Worm (Caenorhabditis elegans): ENCODE data around the gene C27F2.10.

ce11 chrIII:4987666-4988065 is 968 bp upstream of the C27F2.10 start:
- TF ChIP-seq ama-1 (optimal IDR thresholded peaks at IDR 0.05) = no peak
- TF ChIP-seq ztf-11 (tag; optimal IDR thresholded peaks at IDR 0.05) = no peak
- TF ChIP-seq pha-4 (tag; optimal IDR thresholded peaks at IDR 0.05) = no peak
- TF ChIP-seq egl-5 (tag; optimal IDR thresholded peaks at IDR 0.05) = no peak
- TF ChIP-seq unc-39 (tag; optimal IDR thresholded peaks at IDR 0.05) = no peak
- TF ChIP-seq R02D3.7 (tag; optimal IDR thresholded peaks at IDR 0.05) = no peak
- no peak for TF ChIP-seq nhr-25 (tag; optimal IDR thresholded peaks at IDR 0.05)

All from whole organism, L3 larva.